Fruit fly (Drosophila melanogaster) whole organism, embryonic: Measurements from ENCODE around the gene Prtl99C.

Source experiments
- B-H2 ChIP-seq: fragments of 200-800 bp; sonication (Bioruptor generic); optimal IDR thresholded peaks from 2 replicates; lab custom pipeline; 2018; ENCODE audit warnings: missing biosample characterization, mild to moderate bottlenecking, missing genetic modification characterization
- CG10267 ChIP-seq: fragments of 200-800 bp; sonication (Bioruptor generic); optimal IDR thresholded peaks from 2 replicates; lab custom pipeline; 2018; ENCODE audit warnings: missing biosample characterization, mild to moderate bottlenecking, missing genetic modification characterization, moderate library complexity
- CG11093 ChIP-seq: fragments of 200-800 bp; sonication (Bioruptor generic); IDR thresholded peaks from 3 replicates; pipeline ENCODE4 v1.3.6; 2022; ENCODE audit warnings: missing biosample characterization, missing genetic modification characterization
- CG12071 ChIP-seq: fragments of 200-800 bp; sonication (Bioruptor generic); optimal IDR thresholded peaks from 3 replicates; lab custom pipeline; 2018; ENCODE audit warnings: missing biosample characterization, mild to moderate bottlenecking, missing genetic modification characterization
- CG12236 ChIP-seq: fragments of 200-800 bp; sonication (Bioruptor generic); optimal IDR thresholded peaks from 2 replicates; lab custom pipeline; 2016; ENCODE audit warnings: missing biosample characterization, missing genetic modification characterization
- CG12659 ChIP-seq: fragments of 200-800 bp; sonication (Bioruptor generic); optimal IDR thresholded peaks from 3 replicates; lab custom pipeline; 2017; ENCODE audit warnings: mild to moderate bottlenecking, missing biosample characterization, missing genetic modification reagents, missing genetic modification characterization
- CG15514 ChIP-seq: fragments of 200-800 bp; sonication (Bioruptor generic); optimal IDR thresholded peaks from 3 replicates; lab custom pipeline; 2017; ENCODE audit warnings: missing biosample characterization, missing genetic modification characterization, mild to moderate bottlenecking, moderate library complexity, missing genetic modification reagents
- CG16813 ChIP-seq: fragments of 200-800 bp; sonication (Bioruptor generic); IDR thresholded peaks from 3 replicates; pipeline ENCODE4 v1.3.6; 2022; ENCODE audit warnings: missing biosample characterization, missing genetic modification characterization; ENCODE audit not compliant: partially characterized antibody
- CG17829 ChIP-seq: fragments of 200-800 bp; optimal IDR thresholded peaks from 2 replicates; lab custom pipeline; 2019; ENCODE audit warnings: missing biosample characterization, mild to moderate bottlenecking, missing genetic modification characterization, moderate library complexity
- CG2129 ChIP-seq: fragments of 200-800 bp; sonication (Bioruptor generic); IDR thresholded peaks from 2 replicates; pipeline ENCODE4 v1.3.6; 2022; ENCODE audit warnings: missing biosample characterization, missing genetic modification characterization; ENCODE audit not compliant: partially characterized antibody
- CG2202 ChIP-seq: fragments of 200-800 bp; sonication (Bioruptor generic); optimal IDR thresholded peaks from 2 replicates; lab custom pipeline; 2018; ENCODE audit warnings: missing biosample characterization, mild to moderate bottlenecking, missing genetic modification characterization
- CG2889 ChIP-seq: fragments of 200-800 bp; sonication (Bioruptor generic); IDR thresholded peaks from 3 replicates; pipeline ENCODE4 v1.3.6; 2022; ENCODE audit warnings: missing biosample characterization, missing genetic modification characterization
- CG30020 ChIP-seq: fragments of 200-800 bp; optimal IDR thresholded peaks from 2 replicates; lab custom pipeline; 2019; ENCODE audit warnings: missing biosample characterization, mild to moderate bottlenecking, missing genetic modification characterization, moderate library complexity
- CG31224 ChIP-seq: fragments of 200-800 bp; sonication (Bioruptor generic); IDR thresholded peaks from 2 replicates; pipeline ENCODE4 v1.3.6; 2022; ENCODE audit warnings: missing biosample characterization, missing genetic modification characterization
- CG31441 ChIP-seq: fragments of 200-800 bp; sonication (Bioruptor generic); IDR thresholded peaks from 2 replicates; pipeline ENCODE4 v1.3.6; 2022; ENCODE audit warnings: missing biosample characterization, missing genetic modification characterization
- CG3281 ChIP-seq: fragments of 200-800 bp; sonication (Bioruptor generic); optimal IDR thresholded peaks from 3 replicates; lab custom pipeline; 2017; ENCODE audit warnings: missing biosample characterization, mild to moderate bottlenecking, missing genetic modification characterization
- CG43689 ChIP-seq: fragments of 200-800 bp; sonication (Bioruptor generic); IDR thresholded peaks from 2 replicates; pipeline ENCODE4 v1.3.6; 2022; ENCODE audit warnings: missing biosample characterization, missing genetic modification characterization
- CG4404 ChIP-seq: fragments of 200-800 bp; sonication (Bioruptor generic); IDR thresholded peaks from 2 replicates; pipeline ENCODE4 v1.3.6; 2022; ENCODE audit warnings: missing biosample characterization, missing genetic modification characterization
- CG4820 ChIP-seq: fragments of 200-800 bp; sonication (Bioruptor generic); optimal IDR thresholded peaks from 3 replicates; lab custom pipeline; 2016; ENCODE audit warnings: missing biosample characterization, missing genetic modification characterization
- CG6175 ChIP-seq: fragments of 200-800 bp; sonication (Bioruptor generic); IDR thresholded peaks from 3 replicates; pipeline ENCODE4 v1.3.6; 2022; ENCODE audit warnings: missing biosample characterization, missing genetic modification characterization
- CG6254 ChIP-seq: fragments of 200-800 bp; sonication (Bioruptor generic); optimal IDR thresholded peaks from 3 replicates; lab custom pipeline; 2017; ENCODE audit warnings: mild to moderate bottlenecking, missing biosample characterization, missing genetic modification reagents, missing genetic modification characterization
- CG6854 ChIP-seq: fragments of 200-800 bp; sonication (Bioruptor generic); optimal IDR thresholded peaks from 3 replicates; lab custom pipeline; 2017; ENCODE audit warnings: missing biosample characterization, mild to moderate bottlenecking, missing genetic modification characterization
- D19A ChIP-seq: fragments of 200-800 bp; optimal IDR thresholded peaks from 3 replicates; lab custom pipeline; 2019; ENCODE audit warnings: missing biosample characterization, mild to moderate bottlenecking, missing genetic modification characterization, moderate library complexity
- Dek ChIP-seq: fragments of 200-800 bp; sonication (Bioruptor generic); optimal IDR thresholded peaks from 3 replicates; lab custom pipeline; 2019; ENCODE audit warnings: missing biosample characterization, mild to moderate bottlenecking, missing genetic modification characterization, moderate library complexity
- Doc3 ChIP-seq: fragments of 200-800 bp; sonication (Bioruptor generic); IDR thresholded peaks from 3 replicates; pipeline ENCODE4 v1.3.6; 2022; ENCODE audit warnings: missing biosample characterization, missing genetic modification characterization; ENCODE audit not compliant: partially characterized antibody
- E2f1 ChIP-seq: fragments of 200-800 bp; sonication (Bioruptor generic); IDR thresholded peaks from 2 replicates; pipeline ENCODE4 v1.3.6; 2022; ENCODE audit warnings: missing biosample characterization, missing genetic modification characterization
- Fer1 ChIP-seq: fragments of 200-800 bp; sonication (Bioruptor generic); optimal IDR thresholded peaks from 2 replicates; lab custom pipeline; 2017; ENCODE audit warnings: missing biosample characterization, mild to moderate bottlenecking, missing genetic modification characterization
- Kr ChIP-seq: fragments of 200-800 bp; sonication (Bioruptor generic); optimal IDR thresholded peaks from 2 replicates; lab custom pipeline; 2017; ENCODE audit warnings: missing biosample characterization, mild to moderate bottlenecking, missing genetic modification characterization
- NC2α ChIP-seq: fragments of 200-800 bp; sonication (Bioruptor generic); optimal IDR thresholded peaks from 2 replicates; lab custom pipeline; 2016; ENCODE audit warnings: missing biosample characterization, missing genetic modification characterization
- Pdp1 ChIP-seq, 2 experiments: fragments of 200-800 bp; sonication (Bioruptor generic); optimal IDR thresholded peaks; 3 replicates each; lab custom pipeline; 2016; ENCODE audit warnings: missing biosample characterization in 2 of 2, missing genetic modification characterization in 2 of 2, mild to moderate bottlenecking in 1 of 2, moderate library complexity in 1 of 2
- Poxn ChIP-seq: fragments of 200-800 bp; sonication (Bioruptor generic); IDR thresholded peaks from 2 replicates; pipeline ENCODE4 v1.3.6; 2022; ENCODE audit warnings: missing biosample characterization, missing genetic modification characterization
- Taf1 ChIP-seq: fragments of 200-800 bp; sonication (Bioruptor generic); IDR thresholded peaks from 2 replicates; pipeline ENCODE4 v1.3.6; 2022; ENCODE audit warnings: missing biosample characterization, missing genetic modification characterization
- Usf ChIP-seq: fragments of 200-800 bp; sonication (Bioruptor generic); optimal IDR thresholded peaks from 2 replicates; lab custom pipeline; 2017; ENCODE audit warnings: missing genotype, missing biosample characterization, missing genetic modification characterization
- ara ChIP-seq: fragments of 200-800 bp; sonication (Bioruptor generic); IDR thresholded peaks from 2 replicates; pipeline ENCODE4 v1.3.6; 2022; ENCODE audit warnings: missing biosample characterization, missing genetic modification characterization
- ash1 ChIP-seq: fragments of 200-800 bp; sonication (Bioruptor generic); optimal IDR thresholded peaks from 2 replicates; lab custom pipeline; 2018; ENCODE audit warnings: missing biosample characterization, mild to moderate bottlenecking, missing genetic modification characterization
- ato ChIP-seq: fragments of 200-800 bp; sonication (Bioruptor generic); IDR thresholded peaks from 2 replicates; pipeline ENCODE4 v1.3.6; 2022; ENCODE audit warnings: missing biosample characterization, missing genetic modification characterization; ENCODE audit not compliant: partially characterized antibody
- cato ChIP-seq: fragments of 200-800 bp; sonication (Bioruptor generic); optimal IDR thresholded peaks from 2 replicates; lab custom pipeline; 2016; ENCODE audit warnings: missing biosample characterization, missing genetic modification characterization, borderline replicate concordance
- danr ChIP-seq: fragments of 200-800 bp; sonication (Bioruptor generic); IDR thresholded peaks from 2 replicates; pipeline ENCODE4 v1.3.6; 2022; ENCODE audit warnings: missing biosample characterization, missing genetic modification characterization
- hkb ChIP-seq, 2 experiments: fragments of 200-800 bp in 1 of 2; fragments of >200 bp in 1 of 2; sonication (Bioruptor generic) in 1 of 2; IDR thresholded peaks in 1 of 2; optimal IDR thresholded peaks in 1 of 2; 2 replicates each; pipeline versions ENCODE4 v1.3.6 to Lab custom; 2017 to 2022; ENCODE audit warnings: missing biosample characterization in 1 of 2, missing genetic modification characterization in 1 of 2
- hth ChIP-seq: fragments of >200 bp; optimal IDR thresholded peaks from 2 replicates; lab custom pipeline; 2017; ENCODE audit warnings: inconsistent platforms
- ind ChIP-seq: fragments of 200-800 bp; sonication (Bioruptor generic); optimal IDR thresholded peaks from 3 replicates; lab custom pipeline; 2016; ENCODE audit warnings: missing biosample characterization, missing genetic modification characterization
- lola ChIP-seq, 3 experiments: fragments of >200 bp in 2 of 3; fragments of 200-800 bp in 1 of 3; sonication (Bioruptor generic) in 1 of 3; optimal IDR thresholded peaks; 2 replicates each; lab custom pipeline; 2017 to 2019; ENCODE audit warnings: missing biosample characterization in 3 of 3, missing genetic modification characterization in 3 of 3, mild to moderate bottlenecking in 1 of 3, moderate library complexity in 1 of 3
- lov ChIP-seq, 2 experiments: fragments of 200-800 bp in 1 of 2; fragments of >200 bp in 1 of 2; sonication (Bioruptor generic) in 1 of 2; IDR thresholded peaks in 1 of 2; optimal IDR thresholded peaks in 1 of 2; 2 replicates in 1 of 2; 3 replicates in 1 of 2; pipeline versions ENCODE4 v1.3.6 to Lab custom; 2017 to 2022; ENCODE audit warnings: missing biosample characterization in 1 of 2, missing genetic modification characterization in 1 of 2
- nerfin-2 ChIP-seq: fragments of 200-800 bp; sonication (Bioruptor generic); IDR thresholded peaks from 2 replicates; pipeline ENCODE4 v1.3.6; 2022; ENCODE audit warnings: missing biosample characterization, missing genetic modification characterization; ENCODE audit not compliant: partially characterized antibody
- pan ChIP-seq, 4 experiments: fragments of >200 bp in 3 of 4; fragments of 200-800 bp in 1 of 4; sonication (Bioruptor generic) in 1 of 4; optimal IDR thresholded peaks in 3 of 4; IDR thresholded peaks in 1 of 4; 2 replicates each; pipeline versions ENCODE4 v1.3.6 to Lab custom; 2017 to 2022; ENCODE audit warnings: missing biosample characterization in 2 of 4, missing genetic modification characterization in 2 of 4, mixed read lengths in 1 of 4
- shn ChIP-seq: fragments of 200-800 bp; sonication (Bioruptor generic); optimal IDR thresholded peaks from 3 replicates; lab custom pipeline; 2016; ENCODE audit warnings: missing biosample characterization, missing genetic modification characterization
- z ChIP-seq: fragments of 200-800 bp; sonication (Bioruptor generic); IDR thresholded peaks from 3 replicates; pipeline ENCODE4 v1.3.6; 2022; ENCODE audit warnings: missing biosample characterization, missing genetic modification characterization
- zen ChIP-seq: fragments of 200-800 bp; sonication (Bioruptor generic); optimal IDR thresholded peaks from 3 replicates; lab custom pipeline; 2018; ENCODE audit warnings: missing biosample characterization, mild to moderate bottlenecking, missing genetic modification characterization, moderate library complexity
- zen2 ChIP-seq: fragments of 200-800 bp; sonication (Bioruptor generic); IDR thresholded peaks from 3 replicates; pipeline ENCODE4 v1.3.6; 2022; ENCODE audit warnings: missing biosample characterization, missing genetic modification characterization; ENCODE audit not compliant: partially characterized antibody

Prtl99C gene

DNA sequence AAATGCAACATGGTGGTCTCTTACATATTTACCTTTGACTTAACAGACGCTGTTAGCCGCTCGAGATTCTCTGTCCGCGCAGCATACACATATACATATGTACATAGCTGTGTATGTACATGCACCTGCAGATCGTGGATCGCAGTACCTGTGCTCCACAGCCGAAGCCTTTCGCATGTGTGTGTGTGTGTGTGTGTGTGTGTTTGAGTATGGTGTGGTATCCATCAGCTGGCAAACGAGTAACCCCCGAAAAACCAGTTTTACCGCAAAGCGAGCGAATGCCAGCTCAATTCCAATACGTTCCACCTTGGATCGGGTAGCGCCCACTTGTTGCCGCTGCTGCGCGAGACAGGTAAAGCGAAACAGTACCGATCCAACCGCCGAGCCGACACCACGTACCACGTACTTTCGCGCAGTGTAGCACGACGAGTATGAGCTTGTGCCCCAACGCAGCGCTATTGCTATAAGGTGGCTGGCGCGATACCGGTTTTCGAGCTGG is 5.6 kb downstream of the Prtl99C start, which contains the start of gene Cad99C (continued):
- TF ChIP-seq CG2202 (tag; lab: Kevin White, UChicago) (no peak), zen2 (GFP tag; lab: Robert Waterston, UW) (no peak), Taf1 (no peak), cato (GFP tag; lab: Kevin White, UChicago) (no peak), CG4820 (no peak), Kr (GFP tag; lab: Kevin White, UChicago) (no peak), Dek (tag; lab: Kevin White, UChicago) (no peak), danr (GFP tag; lab: Robert Waterston, UW) (no peak), Doc3 (no peak), CG6854 (no peak), CG6254 (GFP tag; lab: Kevin White, UChicago) (no peak), CG12236 (no peak), shn (GFP tag; lab: Kevin White, UChicago) (no peak), ato (GFP tag; lab: Robert Waterston, UW) (no peak), hth (lab: Kevin White, UChicago) (no peak), CG3281 (no peak), CG43689 (GFP tag; lab: Robert Waterston, UW) (no peak), CG12071 (GFP tag; lab: Kevin White, UChicago) (no peak), lola (GFP tag; optimal IDR thresholded peaks at IDR 0.05; lab: Kevin White, UChicago) (no peak), CG16813 (GFP tag; lab: Robert Waterston, UW) (no peak), CG31224 (GFP tag; lab: Robert Waterston, UW) (0 out of 2 replicates have a peak, but pooled peaks have one; percentile 15), nerfin-2 (GFP tag; lab: Robert Waterston, UW) (no peak), z (peak; percentile 49; the same call in 1 of the 3 replicates), CG10267 (tag; lab: Kevin White, UChicago) (no peak), NC2α (GFP tag; lab: Kevin White, UChicago) (peak; percentile 11), Poxn (no peak), CG12659 (GFP tag; lab: Kevin White, UChicago) (no peak), CG30020 (tag; lab: Kevin White, UChicago) (no peak), D19A (tag; lab: Kevin White, UChicago) (no peak), CG17829 (tag; lab: Kevin White, UChicago) (peak; percentile 14), ash1 (GFP tag; lab: Kevin White, UChicago) (no peak), CG11093 (no peak), CG6175 (GFP tag; lab: Robert Waterston, UW) (peak; percentile 86), CG15514 (GFP tag; lab: Kevin White, UChicago) (no peak), lov (optimal IDR thresholded peaks at IDR 0.05; lab: Kevin White, UChicago) (no peak), lov (GFP tag; IDR thresholded peaks at IDR 0.05; lab: Robert Waterston, UW) (no peak), Fer1 (GFP tag; lab: Kevin White, UChicago) (no peak), E2f1 (GFP tag; lab: Robert Waterston, UW) (no peak), zen (tag; lab: Kevin White, UChicago) (no peak), hkb (optimal IDR thresholded peaks at IDR 0.05; lab: Kevin White, UChicago) (no peak), hkb (GFP tag; IDR thresholded peaks at IDR 0.05; lab: Robert Waterston, UW) (no peak), B-H2 (GFP tag; lab: Kevin White, UChicago) (no peak), CG2889 (GFP tag; lab: Robert Waterston, UW) (no peak), ind (GFP tag; lab: Kevin White, UChicago) (no peak), CG4404 (GFP tag; lab: Robert Waterston, UW) (no peak), pan (optimal IDR thresholded peaks at IDR 0.05; lab: Kevin White, UChicago) (no peak), pan (GFP tag; optimal IDR thresholded peaks at IDR 0.05 in 1 of 2, IDR thresholded peaks at IDR 0.05 in 1 of 2) (peak in 1 of 2 experiments; percentile 32), Usf (GFP tag; lab: Kevin White, UChicago) (no peak), ara (GFP tag; lab: Robert Waterston, UW) (no peak), CG31441 (no peak), CG2129 (GFP tag; lab: Robert Waterston, UW) (no peak), Pdp1 (GFP tag; optimal IDR thresholded peaks at IDR 0.05; lab: Kevin White, UChicago) (no peak)
